Worm (Caenorhabditis elegans) whole organism, late embryonic: ENCODE results near the gene Y47D3A.31.

Experiments used
- K02D7.2 ChIP-seq: sonication (generic microtip); optimal IDR thresholded peaks from 2 replicates; lab custom pipeline; 2017; ENCODE audit warnings: mild to moderate bottlenecking, missing genetic modification characterization, missing compliant biosample characterization
- Y22D7AL.16 ChIP-seq: sonication (generic microtip); optimal IDR thresholded peaks from 2 replicates; lab custom pipeline; 2016; ENCODE audit warnings: missing genetic modification characterization, missing compliant biosample characterization
- ahr-1 ChIP-seq: sonication (generic microtip); optimal IDR thresholded peaks from 2 replicates; lab custom pipeline; 2016; ENCODE audit warnings: missing genetic modification characterization, missing compliant biosample characterization
- ceh-18 ChIP-seq: sonication (generic microtip); optimal IDR thresholded peaks from 2 replicates; lab custom pipeline; 2016; ENCODE audit warnings: missing genetic modification characterization, missing compliant biosample characterization
- ceh-19 ChIP-seq: fragments of 200-800 bp; sonication (Bioruptor generic); optimal IDR thresholded peaks from 2 replicates; lab custom pipeline; 2018; ENCODE audit warnings: mild to moderate bottlenecking, missing genetic modification characterization, missing compliant biosample characterization
- ceh-2 ChIP-seq: sonication (generic microtip); optimal IDR thresholded peaks from 2 replicates; lab custom pipeline; 2016; ENCODE audit warnings: missing genotype, missing genetic modification characterization, missing compliant biosample characterization
- ceh-22 ChIP-seq: sonication (generic microtip); optimal IDR thresholded peaks from 2 replicates; lab custom pipeline; 2017; ENCODE audit warnings: missing biosample characterization, missing genetic modification characterization
- ceh-24 ChIP-seq: sonication (generic microtip); optimal IDR thresholded peaks from 2 replicates; lab custom pipeline; 2016; ENCODE audit warnings: mild to moderate bottlenecking, missing genetic modification characterization, missing compliant biosample characterization
- ceh-30 ChIP-seq: fragments of 150-350 bp; optimal IDR thresholded peaks from 2 replicates; lab custom pipeline; 2014; ENCODE audit warnings: missing biosample characterization, missing genetic modification characterization
- ceh-34 ChIP-seq: sonication (generic microtip); optimal IDR thresholded peaks from 2 replicates; lab custom pipeline; 2016; ENCODE audit warnings: mild to moderate bottlenecking, missing genetic modification characterization, missing compliant biosample characterization
- ceh-45 ChIP-seq: fragments of 200-800 bp; sonication (Bioruptor generic); IDR thresholded peaks from 2 replicates; pipeline ENCODE4 v1.3.6; 2022; ENCODE audit warnings: missing genetic modification reagents, missing genetic modification characterization, missing compliant biosample characterization
- ceh-48 ChIP-seq: sonication (generic microtip); optimal IDR thresholded peaks from 2 replicates; lab custom pipeline; 2016; ENCODE audit warnings: missing genetic modification characterization, inconsistent platforms, missing compliant biosample characterization
- ceh-6 ChIP-seq: fragments of 200-800 bp; sonication (Bioruptor generic); optimal IDR thresholded peaks from 2 replicates; lab custom pipeline; 2018; ENCODE audit warnings: mild to moderate bottlenecking, missing genetic modification characterization, missing compliant biosample characterization
- ceh-9 ChIP-seq: sonication (generic microtip); optimal IDR thresholded peaks from 2 replicates; lab custom pipeline; 2016; ENCODE audit warnings: mild to moderate bottlenecking, missing genetic modification characterization, inconsistent platforms, missing compliant biosample characterization
- dve-1 ChIP-seq: sonication (generic microtip); optimal IDR thresholded peaks from 2 replicates; lab custom pipeline; 2017; ENCODE audit warnings: antibody characterized with exemption, mild to moderate bottlenecking, missing genetic modification characterization, missing compliant biosample characterization
- elt-2 ChIP-seq: sonication (generic microtip); optimal IDR thresholded peaks from 2 replicates; lab custom pipeline; 2016; ENCODE audit warnings: missing genetic modification reagents, missing genetic modification characterization, missing compliant biosample characterization
- elt-4 ChIP-seq: sonication (generic microtip); optimal IDR thresholded peaks from 2 replicates; lab custom pipeline; 2016; ENCODE audit warnings: missing genetic modification characterization, missing compliant biosample characterization
- ets-4 ChIP-seq: sonication (generic microtip); optimal IDR thresholded peaks from 2 replicates; lab custom pipeline; 2016; ENCODE audit warnings: missing genetic modification characterization, missing compliant biosample characterization
- fax-1 ChIP-seq: sonication (generic microtip); optimal IDR thresholded peaks from 2 replicates; lab custom pipeline; 2016; ENCODE audit warnings: missing genotype, missing genetic modification characterization, missing compliant biosample characterization
- fkh-6 ChIP-seq: sonication (generic microtip); optimal IDR thresholded peaks from 2 replicates; lab custom pipeline; 2016; ENCODE audit warnings: missing genetic modification characterization, missing compliant biosample characterization
- hlh-13 ChIP-seq: fragments of 200-800 bp; sonication (Bioruptor generic); optimal IDR thresholded peaks from 2 replicates; lab custom pipeline; 2018; ENCODE audit warnings: mild to moderate bottlenecking, missing genetic modification characterization, missing compliant biosample characterization
- hlh-30 ChIP-seq: sonication (generic microtip); optimal IDR thresholded peaks from 2 replicates; lab custom pipeline; 2017; ENCODE audit warnings: antibody characterized with exemption, missing genetic modification characterization, missing compliant biosample characterization; ENCODE audit not compliant: insufficient read depth
- hlh-8 ChIP-seq: sonication (generic microtip); optimal IDR thresholded peaks from 2 replicates; lab custom pipeline; 2016; ENCODE audit warnings: missing genotype, missing genetic modification characterization, missing compliant biosample characterization
- lim-6 ChIP-seq: sonication (generic microtip); optimal IDR thresholded peaks from 2 replicates; lab custom pipeline; 2016; ENCODE audit warnings: missing genetic modification characterization, missing compliant biosample characterization
- lin-11 ChIP-seq: fragments of 200-800 bp; sonication (Bioruptor generic); optimal IDR thresholded peaks from 2 replicates; lab custom pipeline; 2018; ENCODE audit warnings: mild to moderate bottlenecking, missing genetic modification characterization, missing compliant biosample characterization
- mec-3 ChIP-seq: sonication (generic microtip); optimal IDR thresholded peaks from 2 replicates; lab custom pipeline; 2016; ENCODE audit warnings: borderline replicate concordance, missing genetic modification characterization, missing compliant biosample characterization
- nfya-1 ChIP-seq: sonication (generic microtip); optimal IDR thresholded peaks from 2 replicates; lab custom pipeline; 2017; ENCODE audit warnings: missing genetic modification characterization, mild to moderate bottlenecking, missing compliant biosample characterization, antibody characterized with exemption, moderate library complexity
- nhr-232 ChIP-seq: sonication (generic microtip); optimal IDR thresholded peaks from 2 replicates; lab custom pipeline; 2016; ENCODE audit warnings: missing genetic modification characterization, missing compliant biosample characterization
- odd-2 ChIP-seq: sonication (generic microtip); optimal IDR thresholded peaks from 2 replicates; lab custom pipeline; 2017; ENCODE audit warnings: antibody characterized with exemption, mild to moderate bottlenecking, missing genetic modification characterization, missing compliant biosample characterization
- pag-3 ChIP-seq: sonication (generic microtip); optimal IDR thresholded peaks from 2 replicates; lab custom pipeline; 2016; ENCODE audit warnings: missing compliant biosample characterization, missing genetic modification characterization, borderline replicate concordance
- pat-9 ChIP-seq: fragments of 200-800 bp; sonication (Bioruptor generic); optimal IDR thresholded peaks from 2 replicates; lab custom pipeline; 2018; ENCODE audit warnings: mild to moderate bottlenecking, missing genetic modification characterization, moderate library complexity, missing compliant biosample characterization
- pha-2 ChIP-seq: sonication (generic microtip); optimal IDR thresholded peaks from 2 replicates; lab custom pipeline; 2017; ENCODE audit warnings: mild to moderate bottlenecking, missing genetic modification characterization, missing compliant biosample characterization
- pqm-1 ChIP-seq: sonication (generic microtip); optimal IDR thresholded peaks from 2 replicates; lab custom pipeline; 2016; ENCODE audit warnings: missing genetic modification characterization, missing compliant biosample characterization
- pros-1 ChIP-seq: fragments of 150-350 bp; optimal IDR thresholded peaks from 2 replicates; lab custom pipeline; 2014; ENCODE audit warnings: missing biosample characterization, missing genetic modification reagents, missing genetic modification characterization
- ref-2 ChIP-seq: sonication (generic microtip); optimal IDR thresholded peaks from 2 replicates; lab custom pipeline; 2016; ENCODE audit warnings: missing genetic modification characterization, missing compliant biosample characterization
- sdc-2 ChIP-seq: sonication (generic microtip); optimal IDR thresholded peaks from 2 replicates; lab custom pipeline; 2016; ENCODE audit warnings: missing genotype, missing genetic modification characterization, missing compliant biosample characterization
- sox-4 ChIP-seq: sonication (generic microtip); optimal IDR thresholded peaks from 2 replicates; lab custom pipeline; 2017; ENCODE audit warnings: mild to moderate bottlenecking, missing genetic modification characterization, inconsistent platforms, missing compliant biosample characterization
- syd-9 ChIP-seq: sonication (generic microtip); optimal IDR thresholded peaks from 2 replicates; lab custom pipeline; 2016; ENCODE audit warnings: mild to moderate bottlenecking, missing genetic modification characterization, moderate library complexity, missing compliant biosample characterization
- tbx-2 ChIP-seq: sonication (generic microtip); optimal IDR thresholded peaks from 2 replicates; lab custom pipeline; 2016; ENCODE audit warnings: missing genetic modification characterization, missing compliant biosample characterization
- ttx-3 ChIP-seq: sonication (generic microtip); optimal IDR thresholded peaks from 2 replicates; lab custom pipeline; 2016; ENCODE audit warnings: missing genetic modification reagents, missing genetic modification characterization, missing compliant biosample characterization
- unc-42 ChIP-seq: sonication (generic microtip); optimal IDR thresholded peaks from 2 replicates; lab custom pipeline; 2016; ENCODE audit warnings: missing genotype, missing genetic modification characterization, missing compliant biosample characterization
- unc-55 ChIP-seq: sonication (generic microtip); optimal IDR thresholded peaks from 2 replicates; lab custom pipeline; 2017; ENCODE audit warnings: missing biosample characterization, missing genetic modification reagents, missing genetic modification characterization
- zip-5 ChIP-seq: sonication (generic microtip); optimal IDR thresholded peaks from 2 replicates; lab custom pipeline; 2016; ENCODE audit warnings: missing genetic modification characterization, missing compliant biosample characterization
- ztf-16 ChIP-seq: sonication (generic microtip); optimal IDR thresholded peaks from 2 replicates; lab custom pipeline; 2017; ENCODE audit warnings: missing genetic modification characterization, missing compliant biosample characterization

Gene Y47D3A.31

ce11 chrIII:11129363-11129762 lies 27.6 kb downstream of the Y47D3A.31 start:
- TF ChIP-seq zip-5 (tag; lab: Kevin White, UChicago) (no peak), ceh-48 (tag; lab: Kevin White, UChicago) (peak; percentile 67), ahr-1 (tag; lab: Kevin White, UChicago) (no peak), unc-42 (tag; lab: Kevin White, UChicago) (peak; percentile 45), dve-1 (tag; lab: Kevin White, UChicago) (no peak), nhr-232 (tag; lab: Kevin White, UChicago) (no peak), fax-1 (tag; lab: Kevin White, UChicago) (no peak), ets-4 (tag; lab: Kevin White, UChicago) (no peak), ceh-6 (no peak), elt-4 (tag; lab: Kevin White, UChicago) (no peak), ceh-34 (tag; lab: Kevin White, UChicago) (no peak)

- TF ChIP-seq ceh-24 (tag; lab: Kevin White, UChicago) (no peak), pqm-1 (no peak), hlh-13 (no peak), pag-3 (tag; lab: Kevin White, UChicago) (no peak), ceh-22 (tag; lab: Kevin White, UChicago) (no peak), ets-4 (tag; lab: Kevin White, UChicago) (no peak), ceh-6 (no peak), elt-2 (no peak), ceh-18 (tag; lab: Kevin White, UChicago) (no peak), odd-2 (no peak), fkh-6 (tag; lab: Kevin White, UChicago) (no peak), ceh-2 (tag; lab: Kevin White, UChicago) (no peak), ceh-30 (tag; lab: Kevin White, UChicago) (no peak), pat-9 (tag; lab: Kevin White, UChicago) (no peak)
Measured at ce11 chrIII:11127528-11127927, 29.5 kb downstream of the Y47D3A.31 start, which contains the start of gene Y48A6C.8. Y48A6C.8 (minus strand) TSS chrIII:11127628.

ce11 chrIII:11123844-11124243 lies 33.2 kb downstream of the Y47D3A.31 start:
- TF ChIP-seq lin-11 (no peak), hlh-8 (tag; lab: Kevin White, UChicago) (no peak), odd-2 (no peak), ceh-6 (no peak), pqm-1 (no peak), ceh-48 (tag; lab: Kevin White, UChicago) (no peak), ceh-9 (tag; lab: Kevin White, UChicago) (no peak), sox-4 (tag; lab: Kevin White, UChicago) (no peak), nfya-1 (tag; lab: Kevin White, UChicago) (no peak)

- TF ChIP-seq ceh-34 (tag; lab: Kevin White, UChicago) (peak; percentile 85), Y22D7AL.16 (tag; lab: Kevin White, UChicago) (no peak), tbx-2 (peak; percentile 98), K02D7.2 (tag; lab: Kevin White, UChicago) (peak; percentile 47), ahr-1 (tag; lab: Kevin White, UChicago) (peak; percentile 96), pha-2 (peak; percentile 72), ttx-3 (tag; lab: Kevin White, UChicago) (peak; percentile 59), pros-1 (no peak), lin-11 (no peak), ceh-45 (GFP tag; lab: Robert Waterston, UW) (no peak), ceh-48 (tag; lab: Kevin White, UChicago) (peak; percentile 14), odd-2 (no peak), ceh-24 (tag; lab: Kevin White, UChicago) (no peak), ref-2 (tag; lab: Kevin White, UChicago) (peak; percentile 97), ceh-19 (GFP tag; lab: Kevin White, UChicago) (peak; percentile 58), syd-9 (peak; percentile 30), sdc-2 (tag; lab: Kevin White, UChicago) (peak; percentile 19), ztf-16 (peak; percentile 70), ceh-18 (tag; lab: Kevin White, UChicago) (peak; percentile 74), hlh-30 (tag; lab: Kevin White, UChicago) (no peak), ceh-6 (no peak), ceh-9 (tag; lab: Kevin White, UChicago) (no peak), lim-6 (peak; percentile 95), dve-1 (tag; lab: Kevin White, UChicago) (no peak), hlh-13 (no peak), elt-2 (peak; percentile 95), mec-3 (peak; percentile 88), unc-55 (GFP tag; lab: Kevin White, UChicago) (peak; percentile 11)
Measured at ce11 chrIII:11119176-11119853, 37.7 kb downstream of the Y47D3A.31 start, which contains the start of the genes sup-35 and Y48A6C.4. sup-35 (minus strand) TSS chrIII:11119226. Y48A6C.4 (plus strand) TSS chrIII:11119803.
